Worm (Caenorhabditis elegans) whole organism, mixed stage, embryonic: ENCODE measurements around the gene col-117.

ENCODE experiments used
- M03D4.4 ChIP-seq: sonication (generic microtip); optimal IDR thresholded peaks from 2 replicates; lab custom pipeline; 2017; ENCODE audit warnings: mild to moderate bottlenecking, missing genetic modification characterization, missing compliant biosample characterization
- bed-3 ChIP-seq: fragments of 200-800 bp; sonication (Bioruptor generic); optimal IDR thresholded peaks from 3 replicates; lab custom pipeline; 2018; ENCODE audit warnings: mild to moderate bottlenecking, missing genetic modification characterization, moderate library complexity, missing compliant biosample characterization
- blmp-1 ChIP-seq: fragments of 150-350 bp; optimal IDR thresholded peaks from 2 replicates; lab custom pipeline; 2014; ENCODE audit warnings: missing biosample characterization, missing genetic modification characterization
- ceh-39 ChIP-seq: fragments of 150-350 bp; optimal IDR thresholded peaks from 2 replicates; lab custom pipeline; 2014; ENCODE audit warnings: missing biosample characterization, missing genetic modification characterization
- ceh-83 ChIP-seq: fragments of 200-800 bp; sonication (Bioruptor generic); optimal IDR thresholded peaks from 2 replicates; lab custom pipeline; 2018; ENCODE audit warnings: mild to moderate bottlenecking, missing genetic modification characterization, missing compliant biosample characterization
- ces-1 ChIP-seq: fragments of 150-350 bp; optimal IDR thresholded peaks from 2 replicates; lab custom pipeline; 2014; ENCODE audit warnings: missing biosample characterization, missing genetic modification reagents, missing genetic modification characterization
- cnd-1 ChIP-seq: fragments of 200-800 bp; sonication (Bioruptor generic); optimal IDR thresholded peaks from 2 replicates; lab custom pipeline; 2018; ENCODE audit warnings: mild to moderate bottlenecking, missing genetic modification characterization, missing compliant biosample characterization
- drap-1 ChIP-seq: fragments of 200-800 bp; sonication (Bioruptor generic); optimal IDR thresholded peaks from 3 replicates; lab custom pipeline; 2018; ENCODE audit warnings: mild to moderate bottlenecking, missing genetic modification characterization, missing compliant biosample characterization
- elt-1 ChIP-seq: sonication (generic microtip); optimal IDR thresholded peaks from 2 replicates; lab custom pipeline; 2017; ENCODE audit warnings: missing genetic modification characterization, mild to moderate bottlenecking, missing compliant biosample characterization, antibody characterized with exemption, moderate library complexity, borderline replicate concordance; ENCODE audit not compliant: insufficient read depth
- elt-3 ChIP-seq: fragments of 150-350 bp; optimal IDR thresholded peaks from 2 replicates; lab custom pipeline; 2014; ENCODE audit warnings: missing biosample characterization, missing genetic modification characterization
- flh-1 ChIP-seq: fragments of 200-800 bp; sonication (Bioruptor generic); optimal IDR thresholded peaks from 2 replicates; lab custom pipeline; 2018; ENCODE audit warnings: mild to moderate bottlenecking, missing genetic modification characterization, moderate library complexity, missing compliant biosample characterization
- ham-2 ChIP-seq: fragments of 200-800 bp; sonication (Bioruptor generic); optimal IDR thresholded peaks from 2 replicates; lab custom pipeline; 2018; ENCODE audit warnings: mild to moderate bottlenecking, missing genetic modification characterization, missing compliant biosample characterization
- hlh-1 ChIP-seq: fragments of 150-350 bp; optimal IDR thresholded peaks from 2 replicates; lab custom pipeline; 2014; ENCODE audit warnings: missing biosample characterization, missing genetic modification reagents, missing genetic modification characterization
- lin-13 ChIP-seq: fragments of 150-350 bp; optimal IDR thresholded peaks from 2 replicates; lab custom pipeline; 2014; ENCODE audit warnings: missing biosample characterization, missing genetic modification characterization
- lsy-2 ChIP-seq: fragments of 150-350 bp; optimal IDR thresholded peaks from 2 replicates; lab custom pipeline; 2014; ENCODE audit warnings: missing biosample characterization, missing genetic modification characterization
- mab-5 ChIP-seq: fragments of 150-350 bp; optimal IDR thresholded peaks from 2 replicates; lab custom pipeline; 2014; ENCODE audit warnings: missing biosample characterization, missing genetic modification characterization
- mep-1 ChIP-seq: fragments of 150-350 bp; optimal IDR thresholded peaks from 2 replicates; lab custom pipeline; 2017; ENCODE audit warnings: missing biosample characterization, missing genetic modification reagents, missing genetic modification characterization, inconsistent platforms
- mls-2 ChIP-seq: sonication (generic microtip); optimal IDR thresholded peaks from 2 replicates; lab custom pipeline; 2016; ENCODE audit warnings: mild to moderate bottlenecking, missing genetic modification characterization, moderate library complexity, missing compliant biosample characterization
- nhr-12 ChIP-seq: fragments of 150-350 bp; optimal IDR thresholded peaks from 2 replicates; lab custom pipeline; 2014; ENCODE audit warnings: missing biosample characterization, missing genetic modification characterization
- nhr-2 ChIP-seq: fragments of 150-350 bp; optimal IDR thresholded peaks from 2 replicates; lab custom pipeline; 2014; ENCODE audit warnings: missing biosample characterization, missing genetic modification characterization
- nhr-237 ChIP-seq: fragments of 150-350 bp; optimal IDR thresholded peaks from 2 replicates; lab custom pipeline; 2014; ENCODE audit warnings: missing biosample characterization, missing genetic modification characterization
- nhr-28 ChIP-seq: fragments of 150-350 bp; optimal IDR thresholded peaks from 2 replicates; lab custom pipeline; 2014; ENCODE audit warnings: missing biosample characterization, missing genetic modification characterization
- nhr-76 ChIP-seq: sonication (generic microtip); optimal IDR thresholded peaks from 2 replicates; lab custom pipeline; 2017; ENCODE audit warnings: missing biosample characterization, missing genetic modification characterization
- pha-4 ChIP-seq: fragments of 150-350 bp; optimal IDR thresholded peaks from 2 replicates; lab custom pipeline; 2018; ENCODE audit warnings: missing biosample characterization, missing genetic modification reagents, missing genetic modification characterization
- sem-2 ChIP-seq: fragments of 200-800 bp; sonication (Bioruptor generic); optimal IDR thresholded peaks from 2 replicates; lab custom pipeline; 2018; ENCODE audit warnings: mild to moderate bottlenecking, missing genetic modification characterization, missing compliant biosample characterization
- snpc-4 ChIP-seq: fragments of 150-350 bp; optimal IDR thresholded peaks from 2 replicates; lab custom pipeline; 2014; ENCODE audit warnings: missing biosample characterization, missing genetic modification characterization
- sptf-1 ChIP-seq: sonication (generic microtip); optimal IDR thresholded peaks from 2 replicates; lab custom pipeline; 2017; ENCODE audit warnings: mild to moderate bottlenecking, missing genetic modification characterization, moderate library complexity, missing compliant biosample characterization
- tbx-8 ChIP-seq: fragments of 200-800 bp; sonication (Bioruptor generic); optimal IDR thresholded peaks from 2 replicates; lab custom pipeline; 2018; ENCODE audit warnings: mild to moderate bottlenecking, missing genetic modification characterization, moderate library complexity, missing compliant biosample characterization
- unc-120 ChIP-seq: sonication (generic microtip); optimal IDR thresholded peaks from 2 replicates; lab custom pipeline; 2017; ENCODE audit warnings: missing genetic modification characterization, missing compliant biosample characterization; ENCODE audit not compliant: poor library complexity, severe bottlenecking
- unc-39 ChIP-seq: fragments of 150-350 bp; optimal IDR thresholded peaks from 2 replicates; lab custom pipeline; 2014; ENCODE audit warnings: missing biosample characterization, missing genetic modification characterization
- zip-8 ChIP-seq: fragments of 150-350 bp; optimal IDR thresholded peaks from 2 replicates; lab custom pipeline; 2014; ENCODE audit warnings: missing biosample characterization, missing genetic modification characterization
- ztf-11 ChIP-seq: fragments of 150-350 bp; optimal IDR thresholded peaks from 2 replicates; lab custom pipeline; 2014; ENCODE audit warnings: missing biosample characterization, missing genetic modification characterization

Gene col-117

DNA sequence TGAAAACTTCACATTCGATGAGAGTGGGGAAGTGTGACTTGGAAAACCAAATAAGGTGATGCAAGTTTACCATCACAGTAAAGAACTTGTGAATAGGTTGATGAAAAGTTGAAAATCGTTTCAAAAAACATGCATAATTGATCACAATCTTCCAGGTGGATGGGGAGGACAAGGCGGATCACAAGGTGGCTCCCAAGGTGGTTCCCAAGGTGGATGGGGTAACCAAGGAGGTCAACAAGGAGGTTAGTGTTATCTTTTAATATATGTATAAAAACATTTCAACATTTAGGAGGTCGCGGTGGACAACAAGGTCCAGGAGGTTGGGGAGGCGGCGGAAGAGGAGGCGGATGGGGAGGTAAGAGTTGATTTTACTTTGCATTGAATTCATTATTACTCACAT lies 6.4 kb downstream of the col-117 start, which contains the start of gene T28C6.10:
Gene T28C6.10 (plus strand): TSS at position 301 of the 400 bp plus-strand sequence.
- TF ChIP-seq drap-1 (GFP tag; lab: Kevin White, UChicago), result no peak
- TF ChIP-seq nhr-12 (tag; lab: Kevin White, UChicago), result no peak
- no peak for TF ChIP-seq cnd-1
- TF ChIP-seq hlh-1 (tag; lab: Kevin White, UChicago), result no peak
- TF ChIP-seq sem-2 (GFP tag; lab: Kevin White, UChicago), result no peak
- TF ChIP-seq tbx-8 (GFP tag; lab: Kevin White, UChicago), result no peak
- no peak for TF ChIP-seq nhr-76 (tag; lab: Kevin White, UChicago)
- no peak for TF ChIP-seq sptf-1 (tag; lab: Kevin White, UChicago)
- TF ChIP-seq mab-5 (tag; lab: Kevin White, UChicago), result no peak
- no peak for TF ChIP-seq bed-3 (GFP tag; lab: Kevin White, UChicago)
- no peak for TF ChIP-seq elt-3
- no peak for TF ChIP-seq pha-4 (tag; lab: Kevin White, UChicago)
- TF ChIP-seq unc-39, result no peak
- no peak for TF ChIP-seq flh-1 (GFP tag; lab: Kevin White, UChicago)
- TF ChIP-seq mls-2 (tag; lab: Kevin White, UChicago), result no peak
- TF ChIP-seq mep-1 (tag; lab: Kevin White, UChicago), result no peak
- TF ChIP-seq lsy-2 (tag; lab: Kevin White, UChicago), result no peak
- no peak for TF ChIP-seq nhr-237
- TF ChIP-seq nhr-28, result no peak

- TF ChIP-seq ceh-39 (tag; lab: Kevin White, UChicago) (no peak), nhr-2 (tag; lab: Kevin White, UChicago) (no peak), unc-120 (tag; lab: Kevin White, UChicago) (no peak), flh-1 (GFP tag; lab: Kevin White, UChicago) (no peak), sptf-1 (tag; lab: Kevin White, UChicago) (no peak), lin-13 (tag; lab: Kevin White, UChicago) (no peak), elt-1 (tag; lab: Kevin White, UChicago) (no peak), M03D4.4 (no peak), snpc-4 (tag; lab: Kevin White, UChicago) (no peak), lsy-2 (tag; lab: Kevin White, UChicago) (no peak), ceh-83 (GFP tag; lab: Kevin White, UChicago) (no peak), elt-3 (no peak), ham-2 (GFP tag; lab: Kevin White, UChicago) (no peak), mab-5 (tag; lab: Kevin White, UChicago) (no peak), drap-1 (GFP tag; lab: Kevin White, UChicago) (no peak), sem-2 (GFP tag; lab: Kevin White, UChicago) (no peak), mep-1 (tag; lab: Kevin White, UChicago) (no peak), ces-1 (GFP tag; lab: Kevin White, UChicago) (no peak)
These were observed 7.4 kb downstream of the col-117 start for ce11 chrIV:8816617-8817016.

- TF ChIP-seq drap-1 (GFP tag; lab: Kevin White, UChicago), result no peak
- no peak for TF ChIP-seq nhr-12 (tag; lab: Kevin White, UChicago)
- TF ChIP-seq lin-13 (tag; lab: Kevin White, UChicago), result no peak
- TF ChIP-seq lsy-2 (tag; lab: Kevin White, UChicago), result no peak
- no peak for TF ChIP-seq ceh-83 (GFP tag; lab: Kevin White, UChicago)
These were observed 8.0 kb downstream of the col-117 start, which contains the start of gene grsp-2 for ce11 chrIV:8816029-8816428. Gene grsp-2, plus strand, starts transcription at chrIV:8816329.

DNA sequence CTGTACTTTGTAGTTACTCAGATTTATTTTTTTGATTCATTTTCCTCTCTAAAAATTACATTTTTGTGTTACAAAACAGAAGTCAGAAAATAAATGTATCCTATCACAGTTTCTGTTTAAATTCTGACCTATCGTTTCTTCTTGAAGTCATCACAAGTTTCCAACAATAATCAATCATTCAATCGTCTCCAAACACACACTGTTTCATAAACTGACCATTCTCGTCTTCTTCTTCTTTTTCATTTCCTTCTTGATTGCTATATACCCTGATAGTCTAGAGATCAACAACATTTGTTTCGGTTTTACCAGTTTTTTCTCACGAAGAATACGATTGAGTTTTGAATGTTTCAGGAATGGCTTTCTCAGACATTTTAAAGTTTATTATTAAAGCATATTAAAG lies 8.8 kb downstream of the col-117 start:
- TF ChIP-seq hlh-1 (tag; lab: Kevin White, UChicago), result no peak
- no peak for TF ChIP-seq ham-2 (GFP tag; lab: Kevin White, UChicago)
- TF ChIP-seq ztf-11 (tag; lab: Kevin White, UChicago), result no peak
- TF ChIP-seq unc-39, result no peak
- no peak for TF ChIP-seq unc-120 (tag; lab: Kevin White, UChicago)
- TF ChIP-seq ceh-39 (tag; lab: Kevin White, UChicago), result no peak
- no peak for TF ChIP-seq zip-8 (tag; lab: Kevin White, UChicago)
- no peak for TF ChIP-seq blmp-1 (tag; lab: Kevin White, UChicago)
- TF ChIP-seq sem-2 (GFP tag; lab: Kevin White, UChicago), result no peak
- no peak for TF ChIP-seq nhr-76 (tag; lab: Kevin White, UChicago)
- no peak for TF ChIP-seq flh-1 (GFP tag; lab: Kevin White, UChicago)
